Worm (Caenorhabditis elegans) whole organism, L4/young adult: ENCODE measurements around the gene D1005.4.

ENCODE experiments used
- W03F9.2 ChIP-seq: fragments of 150-350 bp; optimal IDR thresholded peaks from 2 replicates; lab custom pipeline; 2014; ENCODE audit warnings: missing biosample characterization, missing genetic modification characterization
- dao-5 ChIP-seq: sonication (generic microtip); optimal IDR thresholded peaks from 2 replicates; lab custom pipeline; 2016; ENCODE audit warnings: missing genotype, missing genetic modification characterization, moderate library complexity, missing compliant biosample characterization
- him-1 ChIP-seq: sonication (generic microtip); optimal IDR thresholded peaks from 2 replicates; lab custom pipeline; 2016; ENCODE audit warnings: missing genotype, missing genetic modification reagents, missing genetic modification characterization, missing compliant biosample characterization

DNA sequence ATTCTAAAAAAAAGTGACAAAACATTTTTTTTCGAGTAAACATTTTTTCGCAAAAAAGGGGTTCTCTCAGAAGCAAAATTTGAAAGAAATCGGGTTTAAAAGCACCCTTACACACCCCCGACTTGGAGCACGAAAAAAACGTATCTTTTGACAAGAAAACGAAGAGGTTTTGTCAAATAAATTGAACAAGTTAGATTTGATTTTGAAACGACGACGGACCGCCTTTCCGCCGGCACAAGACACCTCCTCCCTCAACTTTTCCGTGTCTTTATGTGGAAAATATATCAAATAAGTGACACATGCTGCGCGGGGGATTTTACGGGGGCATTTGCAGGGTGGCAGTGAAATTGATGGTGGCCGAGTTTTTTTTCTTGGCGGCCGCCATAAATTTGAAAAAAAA, 17.6 kb downstream of the D1005.4 start:
- TF ChIP-seq him-1 (no peak), W03F9.2 (tag; lab: Kevin White, UChicago) (no peak), dao-5 (tag; lab: Kevin White, UChicago) (no peak)
